Fruit fly (Drosophila melanogaster) whole organism, embryonic: Measurements from ENCODE around the gene witty.

Source experiments
- CG10462 ChIP-seq: fragments of 200-800 bp; sonication (Bioruptor generic); optimal IDR thresholded peaks from 2 replicates; lab custom pipeline; 2016; ENCODE audit warnings: missing biosample characterization, missing genetic modification characterization
- CG13424 ChIP-seq: fragments of 200-800 bp; sonication (Bioruptor generic); optimal IDR thresholded peaks from 2 replicates; lab custom pipeline; 2019; ENCODE audit warnings: missing biosample characterization, mild to moderate bottlenecking, missing genetic modification characterization, moderate library complexity
- CG13894 ChIP-seq: fragments of 200-800 bp; sonication (Bioruptor generic); optimal IDR thresholded peaks from 3 replicates; lab custom pipeline; 2018; ENCODE audit warnings: missing biosample characterization, mild to moderate bottlenecking, missing genetic modification characterization, moderate library complexity
- CG14050 ChIP-seq: fragments of 200-800 bp; sonication (Bioruptor generic); IDR thresholded peaks from 3 replicates; pipeline ENCODE4 v1.3.6; 2022; ENCODE audit warnings: missing biosample characterization, missing genetic modification characterization
- CG14710 ChIP-seq: fragments of 200-800 bp; sonication (Bioruptor generic); optimal IDR thresholded peaks from 3 replicates; lab custom pipeline; 2019; ENCODE audit warnings: missing biosample characterization, mild to moderate bottlenecking, missing genetic modification characterization, moderate library complexity
- CG15479 ChIP-seq: fragments of 200-800 bp; sonication (Bioruptor generic); optimal IDR thresholded peaks from 3 replicates; lab custom pipeline; 2019; ENCODE audit warnings: missing biosample characterization, mild to moderate bottlenecking, missing genetic modification characterization, moderate library complexity
- CG15601 ChIP-seq: fragments of 200-800 bp; sonication (Bioruptor generic); optimal IDR thresholded peaks from 3 replicates; lab custom pipeline; 2019; ENCODE audit warnings: missing biosample characterization, mild to moderate bottlenecking, missing genetic modification characterization, moderate library complexity
- CG17612 ChIP-seq: fragments of 200-800 bp; sonication (Bioruptor generic); IDR thresholded peaks from 2 replicates; pipeline ENCODE4 v1.3.6; 2022; ENCODE audit warnings: missing biosample characterization, missing genetic modification characterization
- CG17829 ChIP-seq: fragments of 200-800 bp; optimal IDR thresholded peaks from 2 replicates; lab custom pipeline; 2019; ENCODE audit warnings: missing biosample characterization, mild to moderate bottlenecking, missing genetic modification characterization, moderate library complexity
- CG1792 ChIP-seq: fragments of 200-800 bp; sonication (Bioruptor generic); optimal IDR thresholded peaks from 2 replicates; lab custom pipeline; 2016; ENCODE audit warnings: missing biosample characterization, missing genetic modification characterization
- CG30020 ChIP-seq: fragments of 200-800 bp; optimal IDR thresholded peaks from 2 replicates; lab custom pipeline; 2019; ENCODE audit warnings: missing biosample characterization, mild to moderate bottlenecking, missing genetic modification characterization, moderate library complexity
- CG34376 ChIP-seq: fragments of 200-800 bp; sonication (Bioruptor generic); optimal IDR thresholded peaks from 2 replicates; lab custom pipeline; 2018; ENCODE audit warnings: missing biosample characterization, mild to moderate bottlenecking, missing genetic modification characterization
- CG3838 ChIP-seq: fragments of 200-800 bp; sonication (Bioruptor generic); optimal IDR thresholded peaks from 3 replicates; lab custom pipeline; 2016; ENCODE audit warnings: missing biosample characterization, missing genetic modification characterization
- CG42726 ChIP-seq: fragments of 200-800 bp; sonication (Bioruptor generic); IDR thresholded peaks from 2 replicates; pipeline ENCODE4 v1.3.6; 2022; ENCODE audit warnings: missing biosample characterization, missing genetic modification characterization; ENCODE audit not compliant: partially characterized antibody
- CG4282 ChIP-seq: fragments of 200-800 bp; sonication (Bioruptor generic); optimal IDR thresholded peaks from 2 replicates; lab custom pipeline; 2016; ENCODE audit warnings: missing biosample characterization, missing genetic modification characterization
- CG4404 ChIP-seq: fragments of 200-800 bp; sonication (Bioruptor generic); IDR thresholded peaks from 2 replicates; pipeline ENCODE4 v1.3.6; 2022; ENCODE audit warnings: missing biosample characterization, missing genetic modification characterization
- CG6272 ChIP-seq: fragments of 200-800 bp; sonication (Bioruptor generic); IDR thresholded peaks from 2 replicates; pipeline ENCODE4 v1.3.6; 2022; ENCODE audit warnings: missing biosample characterization, missing genetic modification characterization
- CG7839 ChIP-seq: fragments of 200-800 bp; sonication (Bioruptor generic); optimal IDR thresholded peaks from 3 replicates; lab custom pipeline; 2018; ENCODE audit warnings: missing biosample characterization, mild to moderate bottlenecking, missing genetic modification characterization, moderate library complexity
- CG8089 ChIP-seq: fragments of 200-800 bp; sonication (Bioruptor generic); optimal IDR thresholded peaks from 3 replicates; lab custom pipeline; 2016; ENCODE audit warnings: missing biosample characterization, missing genetic modification characterization
- CG8765 ChIP-seq: fragments of 200-800 bp; sonication (Bioruptor generic); IDR thresholded peaks from 2 replicates; pipeline ENCODE4 v1.3.6; 2022; ENCODE audit warnings: missing biosample characterization, missing genetic modification characterization
- E2f1 ChIP-seq: fragments of 200-800 bp; sonication (Bioruptor generic); IDR thresholded peaks from 2 replicates; pipeline ENCODE4 v1.3.6; 2022; ENCODE audit warnings: missing biosample characterization, missing genetic modification characterization
- ERR ChIP-seq: fragments of 200-800 bp; sonication (Bioruptor generic); optimal IDR thresholded peaks from 2 replicates; lab custom pipeline; 2016; ENCODE audit warnings: missing biosample characterization, missing genetic modification characterization
- HHEX ChIP-seq: fragments of 200-800 bp; sonication (Bioruptor generic); optimal IDR thresholded peaks from 3 replicates; lab custom pipeline; 2017; ENCODE audit warnings: missing biosample characterization, mild to moderate bottlenecking, missing genetic modification characterization, missing genetic modification reagents
- Hsf ChIP-seq: fragments of 200-800 bp; sonication (Bioruptor generic); optimal IDR thresholded peaks from 3 replicates; lab custom pipeline; 2016; ENCODE audit warnings: missing biosample characterization, missing genetic modification characterization
- MESR4 ChIP-seq: fragments of 200-800 bp; sonication (Bioruptor generic); optimal IDR thresholded peaks from 2 replicates; lab custom pipeline; 2018; ENCODE audit warnings: missing biosample characterization, mild to moderate bottlenecking, missing genetic modification characterization, moderate library complexity
- MTF-1 ChIP-seq: fragments of 200-800 bp; sonication (Bioruptor generic); optimal IDR thresholded peaks from 2 replicates; lab custom pipeline; 2018; ENCODE audit warnings: missing biosample characterization, mild to moderate bottlenecking, missing genetic modification characterization, borderline replicate concordance
- NC2α ChIP-seq: fragments of 200-800 bp; sonication (Bioruptor generic); optimal IDR thresholded peaks from 2 replicates; lab custom pipeline; 2016; ENCODE audit warnings: missing biosample characterization, missing genetic modification characterization
- NC2β ChIP-seq: fragments of 200-800 bp; sonication (Bioruptor generic); optimal IDR thresholded peaks from 2 replicates; lab custom pipeline; 2016; ENCODE audit warnings: missing biosample characterization, missing genetic modification characterization
- Rfx ChIP-seq: fragments of 200-800 bp; sonication (Bioruptor generic); IDR thresholded peaks from 2 replicates; pipeline ENCODE4 v1.3.6; 2022; ENCODE audit warnings: missing biosample characterization, missing genetic modification characterization
- Side ChIP-seq: fragments of 200-800 bp; sonication (Bioruptor generic); optimal IDR thresholded peaks from 2 replicates; lab custom pipeline; 2016; ENCODE audit warnings: missing biosample characterization, missing genetic modification characterization
- ac ChIP-seq: fragments of 200-800 bp; sonication (Bioruptor generic); optimal IDR thresholded peaks from 3 replicates; lab custom pipeline; 2017; ENCODE audit warnings: missing biosample characterization, mild to moderate bottlenecking, missing genetic modification characterization
- amos ChIP-seq: fragments of 200-800 bp; sonication (Bioruptor generic); IDR thresholded peaks from 2 replicates; pipeline ENCODE4 v1.3.6; 2022; ENCODE audit warnings: missing biosample characterization, missing genetic modification characterization; ENCODE audit not compliant: partially characterized antibody
- croc ChIP-seq: fragments of 200-800 bp; sonication (Bioruptor generic); conservative IDR thresholded peaks from 3 replicates; pipeline ENCODE4 v1.3.6; 2022; ENCODE audit warnings: missing biosample characterization, missing genetic modification characterization
- dati ChIP-seq: fragments of 200-800 bp; sonication (Bioruptor generic); IDR thresholded peaks from 2 replicates; pipeline ENCODE4 v1.3.6; 2022; ENCODE audit warnings: missing biosample characterization, missing genetic modification characterization
- dmrt11E ChIP-seq: fragments of 200-800 bp; sonication (Bioruptor generic); optimal IDR thresholded peaks from 3 replicates; lab custom pipeline; 2018; ENCODE audit warnings: missing biosample characterization, mild to moderate bottlenecking, missing genetic modification characterization, moderate library complexity
- gt ChIP-seq: fragments of 200-800 bp; sonication (Bioruptor generic); IDR thresholded peaks from 2 replicates; pipeline ENCODE4 v1.3.6; 2022; ENCODE audit warnings: missing biosample characterization, missing genetic modification characterization
- hb ChIP-seq: fragments of 200-800 bp; sonication (Bioruptor generic); IDR thresholded peaks from 3 replicates; pipeline ENCODE4 v1.3.6; 2022; ENCODE audit warnings: missing biosample characterization, missing genetic modification characterization; ENCODE audit not compliant: partially characterized antibody
- jumu ChIP-seq: fragments of 200-800 bp; sonication (Bioruptor generic); optimal IDR thresholded peaks from 3 replicates; lab custom pipeline; 2016; ENCODE audit warnings: missing biosample characterization, missing genetic modification characterization
- onecut ChIP-seq: fragments of 200-800 bp; sonication (Bioruptor generic); IDR thresholded peaks from 2 replicates; pipeline ENCODE4 v1.3.6; 2022; ENCODE audit warnings: missing biosample characterization, missing genetic modification characterization
- otp ChIP-seq: fragments of 200-800 bp; sonication (Bioruptor generic); IDR thresholded peaks from 3 replicates; pipeline ENCODE4, ENCODE4 v1.3.6; 2022; ENCODE audit warnings: missing biosample characterization, missing genetic modification characterization
- pho ChIP-seq: fragments of 200-800 bp; sonication (Bioruptor generic); optimal IDR thresholded peaks from 2 replicates; lab custom pipeline; 2016; ENCODE audit warnings: missing biosample characterization, missing genetic modification characterization
- phol ChIP-seq: fragments of 200-800 bp; sonication (Bioruptor generic); optimal IDR thresholded peaks from 3 replicates; lab custom pipeline; 2018; ENCODE audit warnings: missing biosample characterization, mild to moderate bottlenecking, missing genetic modification characterization, moderate library complexity
- pros ChIP-seq: fragments of 200-800 bp; sonication (Bioruptor generic); optimal IDR thresholded peaks from 3 replicates; lab custom pipeline; 2019; ENCODE audit warnings: missing biosample characterization, mild to moderate bottlenecking, missing genetic modification characterization, moderate library complexity
- pum ChIP-seq: fragments of 200-800 bp; sonication (Bioruptor generic); optimal IDR thresholded peaks from 2 replicates; lab custom pipeline; 2016; ENCODE audit warnings: missing biosample characterization, missing genetic modification characterization
- shn ChIP-seq: fragments of 200-800 bp; sonication (Bioruptor generic); optimal IDR thresholded peaks from 3 replicates; lab custom pipeline; 2016; ENCODE audit warnings: missing biosample characterization, missing genetic modification characterization
- stc ChIP-seq: fragments of 200-800 bp; sonication (Bioruptor generic); IDR thresholded peaks from 2 replicates; pipeline ENCODE4 v1.3.6; 2022; ENCODE audit warnings: missing biosample characterization, missing genetic modification characterization
- stwl ChIP-seq: fragments of 200-800 bp; sonication (Bioruptor generic); optimal IDR thresholded peaks from 3 replicates; lab custom pipeline; 2018; ENCODE audit warnings: missing biosample characterization, mild to moderate bottlenecking, missing genetic modification characterization, moderate library complexity
- sug ChIP-seq: fragments of 200-800 bp; optimal IDR thresholded peaks from 2 replicates; lab custom pipeline; 2019; ENCODE audit warnings: missing biosample characterization, mild to moderate bottlenecking, missing genetic modification characterization, moderate library complexity
- tap ChIP-seq: fragments of 200-800 bp; optimal IDR thresholded peaks from 3 replicates; lab custom pipeline; 2019; ENCODE audit warnings: missing biosample characterization, mild to moderate bottlenecking, missing genetic modification characterization, moderate library complexity

witty gene

DNA sequence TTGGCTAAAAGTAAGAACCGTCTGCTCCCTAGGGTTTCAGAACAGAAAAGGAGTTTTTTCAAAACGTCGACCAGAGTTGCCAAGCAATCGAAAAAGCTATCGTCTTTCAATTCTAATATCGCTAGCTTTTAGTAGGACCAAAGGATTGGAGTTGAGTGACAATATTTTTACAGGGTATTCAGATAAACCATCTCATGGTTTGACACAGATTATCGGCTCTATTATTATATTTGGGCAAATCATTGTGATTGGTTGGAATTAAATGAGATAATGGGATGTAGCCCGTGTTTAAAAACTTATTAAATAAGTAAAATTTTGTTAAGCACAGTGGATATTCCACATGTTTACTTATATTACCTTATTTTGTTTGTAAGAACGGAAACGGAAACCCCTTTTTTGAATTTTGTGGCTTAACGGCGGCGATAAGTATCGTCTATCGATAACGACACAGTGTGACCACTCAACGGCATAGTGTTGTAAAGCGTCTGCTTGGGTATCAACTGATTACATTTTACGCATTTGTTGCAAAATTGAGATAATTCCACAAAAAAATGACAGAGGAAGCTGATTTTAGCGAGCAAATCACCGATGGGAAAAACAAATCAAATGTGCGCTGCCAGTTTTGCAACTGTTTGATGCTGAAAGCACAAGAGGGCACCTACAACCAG is 18.1 kb upstream of the witty start, which contains the start of the genes mtsh and strat (continued):
- TF ChIP-seq NC2α (no peak), CG17829 (tag; lab: Kevin White, UChicago) (peak; percentile 60), ac (peak; percentile 35), CG8089 (GFP tag; lab: Kevin White, UChicago) (no peak), CG14710 (tag; lab: Kevin White, UChicago) (peak; percentile 90), pho (GFP tag; lab: Kevin White, UChicago) (peak; percentile 28), CG30020 (peak; percentile 18), pros (no peak), CG17612 (no peak), Hsf (GFP tag; lab: Kevin White, UChicago) (peak; percentile 49), phol (tag; lab: Kevin White, UChicago) (peak; percentile 70), CG10462 (no peak), MESR4 (GFP tag; lab: Kevin White, UChicago) (peak; percentile 64), tap (peak; percentile 21), CG13424 (tag; lab: Kevin White, UChicago) (no peak), croc (GFP tag; lab: Robert Waterston, UW) (no peak; the same call in 2 of the 3 replicates), otp (peak; percentile 63; the same call in 1 of the 3 replicates), HHEX (GFP tag; lab: Kevin White, UChicago) (peak; percentile 65), CG4404 (0 out of 2 replicates have a peak, but pooled peaks have one; percentile 23), Side (GFP tag; lab: Kevin White, UChicago) (peak; percentile 72), MTF-1 (GFP tag; lab: Kevin White, UChicago) (peak; percentile 85), shn (GFP tag; lab: Kevin White, UChicago) (no peak), ERR (GFP tag; lab: Kevin White, UChicago) (peak; percentile 44), CG42726 (GFP tag; lab: Robert Waterston, UW) (no peak), CG13894 (tag; lab: Kevin White, UChicago) (no peak), stwl (tag; lab: Kevin White, UChicago) (peak; percentile 96), CG15479 (GFP tag; lab: Kevin White, UChicago) (peak; percentile 47), dmrt11E (peak; percentile 19), Rfx (peak; percentile 76), amos (GFP tag; lab: Robert Waterston, UW) (no peak; the same call in 1 of the 2 replicates), CG3838 (GFP tag; lab: Kevin White, UChicago) (no peak), CG8765 (GFP tag; lab: Robert Waterston, UW) (no peak), CG1792 (GFP tag; lab: Kevin White, UChicago) (peak; percentile 51), CG14050 (no peak; the same call in 2 of the 3 replicates), CG34376 (GFP tag; lab: Kevin White, UChicago) (peak; percentile 84), hb (no peak), jumu (GFP tag; lab: Kevin White, UChicago) (no peak), NC2β (GFP tag; lab: Kevin White, UChicago) (peak; percentile 49), CG7839 (tag; lab: Kevin White, UChicago) (no peak), E2f1 (GFP tag; lab: Robert Waterston, UW) (0 out of 2 replicates have a peak, but pooled peaks have one; percentile 24), sug (tag; lab: Kevin White, UChicago) (no peak), stc (GFP tag; lab: Robert Waterston, UW) (peak; percentile 59; the same call in 1 of the 2 replicates), dati (GFP tag; lab: Robert Waterston, UW) (0 out of 2 replicates have a peak, but pooled peaks have one; percentile 14), CG15601 (peak; percentile 75), CG4282 (GFP tag; lab: Kevin White, UChicago) (no peak), CG6272 (peak; percentile 33; the same call in 1 of the 2 replicates), gt (GFP tag; lab: Robert Waterston, UW) (no peak), onecut (no peak; the same call in 1 of the 2 replicates), pum (GFP tag; lab: Kevin White, UChicago) (no peak)
